Worm (Caenorhabditis elegans) whole organism, L3 larva: ENCODE results near the gene nhr-267.
"Not testable (repeated sequence)": the region's sequence is repeated elsewhere in the genome, so short reads cannot be mapped to it uniquely, and the experiment has no call there.

Source experiments
- R02D3.7 ChIP-seq: fragments of 150-350 bp; optimal IDR thresholded peaks from 2 replicates; lab custom pipeline; 2014; ENCODE audit warnings: missing biosample characterization, missing genetic modification characterization
- ZK546.5 ChIP-seq: sonication (generic microtip); optimal IDR thresholded peaks from 2 replicates; lab custom pipeline; 2017; ENCODE audit warnings: missing biosample characterization, missing genetic modification characterization
- aly-2 ChIP-seq: fragments of 150-350 bp; optimal IDR thresholded peaks from 2 replicates; lab custom pipeline; 2014; ENCODE audit warnings: missing biosample characterization, missing genetic modification characterization
- ama-1 ChIP-seq: fragments of 150-350 bp; optimal IDR thresholded peaks from 2 replicates; lab custom pipeline; 2018
- ceh-16 ChIP-seq: sonication (generic microtip); optimal IDR thresholded peaks from 2 replicates; lab custom pipeline; 2017; ENCODE audit warnings: missing biosample characterization, missing genetic modification characterization
- ceh-28 ChIP-seq: fragments of 150-350 bp; optimal IDR thresholded peaks from 2 replicates; lab custom pipeline; 2014; ENCODE audit warnings: missing biosample characterization, missing genetic modification reagents, missing genetic modification characterization
- ceh-82 ChIP-seq: fragments of 150-350 bp; optimal IDR thresholded peaks from 2 replicates; lab custom pipeline; 2014; ENCODE audit warnings: missing biosample characterization, missing genetic modification characterization
- ceh-9 ChIP-seq: sonication (generic microtip); optimal IDR thresholded peaks from 2 replicates; lab custom pipeline; 2018; ENCODE audit warnings: missing biosample characterization, missing genetic modification characterization
- daf-12 ChIP-seq: fragments of 150-350 bp; optimal IDR thresholded peaks from 2 replicates; lab custom pipeline; 2014; ENCODE audit warnings: missing biosample characterization, missing genetic modification reagents, missing genetic modification characterization
- egl-27 ChIP-seq: sonication (generic microtip); optimal IDR thresholded peaks from 4 replicates; lab custom pipeline; 2017; ENCODE audit warnings: missing biosample characterization, missing genetic modification reagents, missing genetic modification characterization
- egl-5 ChIP-seq: fragments of 150-350 bp; optimal IDR thresholded peaks from 2 replicates; lab custom pipeline; 2017; ENCODE audit warnings: missing biosample characterization, missing genetic modification reagents, missing genetic modification characterization, inconsistent platforms
- elt-2 ChIP-seq: sonication (generic microtip); optimal IDR thresholded peaks from 2 replicates; lab custom pipeline; 2016; ENCODE audit warnings: missing genetic modification reagents, mild to moderate bottlenecking, missing genetic modification characterization, missing compliant biosample characterization
- elt-3 ChIP-seq, 3 experiments: fragments of 150-350 bp in 1 of 3; sonication (generic microtip) in 2 of 3; optimal IDR thresholded peaks; 2 replicates in 2 of 3; 4 replicates in 1 of 3; lab custom pipeline; 2014 to 2017; ENCODE audit warnings: missing biosample characterization in 3 of 3, missing genetic modification characterization in 3 of 3
- eor-1 ChIP-seq, 2 experiments: fragments of 150-350 bp; optimal IDR thresholded peaks; 2 replicates each; lab custom pipeline; 2014 to 2018; ENCODE audit warnings: missing biosample characterization in 2 of 2, missing genetic modification characterization in 2 of 2
- fkh-10 ChIP-seq: sonication (generic microtip); optimal IDR thresholded peaks from 2 replicates; lab custom pipeline; 2017; ENCODE audit warnings: missing biosample characterization, missing genetic modification reagents, missing genetic modification characterization
- fkh-2 ChIP-seq: fragments of 150-350 bp; optimal IDR thresholded peaks from 2 replicates; lab custom pipeline; 2014; ENCODE audit warnings: missing biosample characterization, missing genetic modification reagents, missing genetic modification characterization
- fos-1 ChIP-seq: fragments of 150-350 bp; optimal IDR thresholded peaks from 2 replicates; lab custom pipeline; 2014; ENCODE audit warnings: missing biosample characterization, missing genetic modification characterization
- hmg-11 ChIP-seq: sonication (generic microtip); optimal IDR thresholded peaks from 2 replicates; lab custom pipeline; 2016; ENCODE audit warnings: missing genetic modification characterization, missing compliant biosample characterization
- jun-1 ChIP-seq: fragments of 150-350 bp; optimal IDR thresholded peaks from 2 replicates; lab custom pipeline; 2014; ENCODE audit warnings: missing biosample characterization, missing genetic modification reagents, missing genetic modification characterization
- lin-15B ChIP-seq: fragments of 150-350 bp; optimal IDR thresholded peaks from 2 replicates; lab custom pipeline; 2014; ENCODE audit warnings: missing biosample characterization, missing genetic modification characterization
- lin-39 ChIP-seq: fragments of 150-350 bp; optimal IDR thresholded peaks from 2 replicates; lab custom pipeline; 2018; ENCODE audit warnings: missing biosample characterization, missing genetic modification reagents, missing genetic modification characterization
- lsy-12 ChIP-seq: sonication (generic microtip); optimal IDR thresholded peaks from 2 replicates; lab custom pipeline; 2016; ENCODE audit warnings: mild to moderate bottlenecking, missing genetic modification characterization, missing compliant biosample characterization
- mdl-1 ChIP-seq: fragments of 150-350 bp; optimal IDR thresholded peaks from 2 replicates; lab custom pipeline; 2014; ENCODE audit warnings: missing biosample characterization, missing genetic modification characterization
- mml-1 ChIP-seq: fragments of 150-350 bp; sonication (generic microtip); optimal IDR thresholded peaks from 3 replicates; lab custom pipeline; 2014; ENCODE audit warnings: missing biosample characterization, missing genetic modification characterization
- nfya-1 ChIP-seq: sonication (generic microtip); optimal IDR thresholded peaks from 2 replicates; lab custom pipeline; 2017; ENCODE audit warnings: missing genetic modification characterization, mild to moderate bottlenecking, missing compliant biosample characterization, antibody characterized with exemption, moderate library complexity; ENCODE audit not compliant: insufficient read depth
- nhr-11 ChIP-seq: fragments of 150-350 bp; optimal IDR thresholded peaks from 2 replicates; lab custom pipeline; 2014; ENCODE audit warnings: missing biosample characterization, missing genetic modification characterization
- nhr-12 ChIP-seq: fragments of 150-350 bp; optimal IDR thresholded peaks from 2 replicates; lab custom pipeline; 2014; ENCODE audit warnings: missing biosample characterization, missing genetic modification characterization
- nhr-23 ChIP-seq: fragments of 150-350 bp; optimal IDR thresholded peaks from 2 replicates; lab custom pipeline; 2014; ENCODE audit warnings: missing biosample characterization, missing genetic modification reagents, missing genetic modification characterization
- nhr-237 ChIP-seq: fragments of 150-350 bp; optimal IDR thresholded peaks from 2 replicates; lab custom pipeline; 2014; ENCODE audit warnings: missing biosample characterization, missing genetic modification characterization
- nhr-25 ChIP-seq: sonication (generic microtip); optimal IDR thresholded peaks from 2 replicates; lab custom pipeline; 2017; ENCODE audit warnings: missing biosample characterization, missing genetic modification characterization
- nhr-28 ChIP-seq: fragments of 150-350 bp; optimal IDR thresholded peaks from 2 replicates; lab custom pipeline; 2014; ENCODE audit warnings: missing biosample characterization, missing genetic modification characterization
- nhr-43 ChIP-seq: sonication (generic microtip); optimal IDR thresholded peaks from 2 replicates; lab custom pipeline; 2016; ENCODE audit warnings: mild to moderate bottlenecking, missing genetic modification characterization, missing compliant biosample characterization; ENCODE audit not compliant: poor library complexity, severe bottlenecking
- nhr-67 ChIP-seq: fragments of 150-350 bp; optimal IDR thresholded peaks from 2 replicates; lab custom pipeline; 2014; ENCODE audit warnings: missing biosample characterization, missing genetic modification characterization
- nhr-76 ChIP-seq: fragments of 150-350 bp; sonication (generic microtip); optimal IDR thresholded peaks from 5 replicates; lab custom pipeline; 2014; ENCODE audit warnings: missing biosample characterization, missing genetic modification characterization
- pha-4 ChIP-seq: fragments of 150-350 bp; optimal IDR thresholded peaks from 2 replicates; lab custom pipeline; 2014; ENCODE audit warnings: missing biosample characterization, missing genetic modification reagents, missing genetic modification characterization
- pqm-1 ChIP-seq: fragments of 150-350 bp; optimal IDR thresholded peaks from 2 replicates; lab custom pipeline; 2017; ENCODE audit warnings: missing biosample characterization, missing genetic modification characterization, inconsistent platforms
- sea-2 ChIP-seq: fragments of 150-350 bp; sonication (generic microtip); optimal IDR thresholded peaks from 4 replicates; lab custom pipeline; 2014; ENCODE audit warnings: missing biosample characterization, missing genetic modification reagents, missing genetic modification characterization
- skn-1 ChIP-seq: fragments of 150-350 bp; optimal IDR thresholded peaks from 2 replicates; lab custom pipeline; 2014; ENCODE audit warnings: missing biosample characterization, missing genetic modification characterization
- snpc-4 ChIP-seq: fragments of 150-350 bp; optimal IDR thresholded peaks from 2 replicates; lab custom pipeline; 2014; ENCODE audit warnings: missing biosample characterization, missing genetic modification characterization
- tbx-2 ChIP-seq: sonication (generic microtip); optimal IDR thresholded peaks from 2 replicates; lab custom pipeline; 2016; ENCODE audit warnings: mild to moderate bottlenecking, missing genetic modification characterization, missing compliant biosample characterization
- unc-39 ChIP-seq: sonication (generic microtip); optimal IDR thresholded peaks from 4 replicates; lab custom pipeline; 2017; ENCODE audit warnings: missing biosample characterization, missing genetic modification characterization
- unc-62 ChIP-seq: fragments of 150-350 bp; sonication (generic microtip); optimal IDR thresholded peaks from 4 replicates; lab custom pipeline; 2014; ENCODE audit warnings: missing biosample characterization, missing genetic modification reagents, missing genetic modification characterization
- ztf-11 ChIP-seq: fragments of 150-350 bp; optimal IDR thresholded peaks from 2 replicates; lab custom pipeline; 2014; ENCODE audit warnings: missing biosample characterization, missing genetic modification characterization
- ztf-4 ChIP-seq: fragments of 150-350 bp; optimal IDR thresholded peaks from 2 replicates; lab custom pipeline; 2014; ENCODE audit warnings: missing biosample characterization, missing genetic modification characterization

Gene nhr-267

ce11 chrIV:9286305-9286704 is at the start of gene nhr-267:
Gene nhr-267, minus strand, starts transcription at chrIV:9286405.
- TF ChIP-seq nhr-28 (tag; lab: Kevin White, UChicago); lin-39; aly-2 (tag; lab: Kevin White, UChicago): not testable (repeated sequence)
- TF ChIP-seq, all 47 proteins: peak for 0; not testable (repeated sequence) for 47

ce11 chrIV:9335552-9336251 is 49.5 kb upstream of the nhr-267 start, which contains the start of the genes coa-4 and T20D3.14:
Gene coa-4, minus strand, starts transcription at chrIV:9335602.
Gene T20D3.14, minus strand, starts transcription at chrIV:9335909.
- TF ChIP-seq nhr-43 (tag; lab: Kevin White, UChicago) (no peak), ceh-82 (tag; lab: Kevin White, UChicago) (no peak), lsy-12 (no peak), elt-3 (tag; optimal IDR thresholded peaks at IDR 0.05; lab: Kevin White, UChicago) (no peak), nhr-23 (tag; lab: Kevin White, UChicago) (no peak), ztf-11 (tag; lab: Kevin White, UChicago) (no peak), ceh-9 (no peak), mml-1 (tag; lab: Kevin White, UChicago) (no peak), daf-12 (no peak), egl-5 (tag; lab: Kevin White, UChicago) (no peak), nhr-67 (tag; lab: Kevin White, UChicago) (no peak), snpc-4 (tag; lab: Kevin White, UChicago) (peak; percentile 27), mdl-1 (no peak), tbx-2 (tag; lab: Kevin White, UChicago) (no peak), nhr-76 (tag; lab: Kevin White, UChicago) (no peak), fkh-2 (no peak), pha-4 (tag; lab: Kevin White, UChicago) (peak; percentile 80), jun-1 (no peak), sea-2 (GFP tag; lab: Kevin White, UChicago) (no peak), skn-1 (tag; lab: Kevin White, UChicago) (no peak), R02D3.7 (tag; lab: Kevin White, UChicago) (no peak), lin-15B (tag; lab: Kevin White, UChicago) (peak; percentile 25), nfya-1 (tag; lab: Kevin White, UChicago) (peak; percentile 61), pqm-1 (tag; lab: Kevin White, UChicago) (no peak), elt-2 (tag; lab: Kevin White, UChicago) (peak; percentile 75), egl-27 (no peak), nhr-237 (tag; lab: Kevin White, UChicago) (no peak), ZK546.5 (tag; lab: Kevin White, UChicago) (no peak), unc-39 (tag; lab: Kevin White, UChicago) (no peak), nhr-25 (tag; lab: Kevin White, UChicago) (no peak), fkh-10 (GFP tag; lab: Kevin White, UChicago) (no peak), hmg-11 (peak; percentile 2), eor-1 (tag; optimal IDR thresholded peaks at IDR 0.05; lab: Kevin White, UChicago) (no peak), ama-1 (lab: Kevin White, UChicago) (no peak), ceh-16 (no peak), nhr-12 (tag; lab: Kevin White, UChicago) (no peak), fos-1 (tag; lab: Kevin White, UChicago) (no peak), nhr-11 (tag; lab: Kevin White, UChicago) (no peak), ztf-4 (tag; lab: Kevin White, UChicago) (no peak), ceh-28 (tag; lab: Kevin White, UChicago) (no peak), unc-62 (GFP tag; lab: Kevin White, UChicago) (no peak)
